Fruit fly (Drosophila melanogaster) whole organism, embryonic: ENCODE data around the gene Ac13E.

Experiments used
- Adf1 ChIP-seq: fragments of 200-800 bp; sonication (Bioruptor generic); IDR thresholded peaks from 2 replicates; pipeline ENCODE4 v1.3.6; 2022; ENCODE audit warnings: missing biosample characterization, missing genetic modification characterization
- Atf-2 ChIP-seq: fragments of 200-800 bp; sonication (Bioruptor generic); optimal IDR thresholded peaks from 2 replicates; lab custom pipeline; 2016; ENCODE audit warnings: missing biosample characterization, missing genetic modification characterization
- BtbVII ChIP-seq: fragments of 200-800 bp; sonication (Bioruptor generic); optimal IDR thresholded peaks from 3 replicates; lab custom pipeline; 2017; ENCODE audit warnings: missing biosample characterization, mild to moderate bottlenecking, missing genetic modification characterization
- Bteb2 ChIP-seq: fragments of 200-800 bp; sonication (Bioruptor generic); optimal IDR thresholded peaks from 2 replicates; lab custom pipeline; 2016; ENCODE audit warnings: missing biosample characterization, missing genetic modification characterization
- CG12299 ChIP-seq: fragments of 200-800 bp; sonication (Bioruptor generic); optimal IDR thresholded peaks from 2 replicates; lab custom pipeline; 2018; ENCODE audit warnings: missing biosample characterization, mild to moderate bottlenecking, missing genetic modification characterization
- CG13424 ChIP-seq: fragments of 200-800 bp; sonication (Bioruptor generic); optimal IDR thresholded peaks from 2 replicates; lab custom pipeline; 2019; ENCODE audit warnings: missing biosample characterization, mild to moderate bottlenecking, missing genetic modification characterization, moderate library complexity
- CG13894 ChIP-seq: fragments of 200-800 bp; sonication (Bioruptor generic); optimal IDR thresholded peaks from 3 replicates; lab custom pipeline; 2018; ENCODE audit warnings: missing biosample characterization, mild to moderate bottlenecking, missing genetic modification characterization, moderate library complexity
- CG14050 ChIP-seq: fragments of 200-800 bp; sonication (Bioruptor generic); IDR thresholded peaks from 3 replicates; pipeline ENCODE4 v1.3.6; 2022; ENCODE audit warnings: missing biosample characterization, missing genetic modification characterization
- CG14860 ChIP-seq: fragments of 200-800 bp; sonication (Bioruptor generic); IDR thresholded peaks from 3 replicates; pipeline ENCODE4 v1.3.6; 2022; ENCODE audit warnings: missing biosample characterization, missing genetic modification characterization; ENCODE audit not compliant: partially characterized antibody
- CG15479 ChIP-seq: fragments of 200-800 bp; sonication (Bioruptor generic); optimal IDR thresholded peaks from 3 replicates; lab custom pipeline; 2019; ENCODE audit warnings: missing biosample characterization, mild to moderate bottlenecking, missing genetic modification characterization, moderate library complexity
- CG17186 ChIP-seq: fragments of 200-800 bp; sonication (Bioruptor generic); optimal IDR thresholded peaks from 3 replicates; lab custom pipeline; 2017; ENCODE audit warnings: missing biosample characterization, missing genetic modification reagents, missing genetic modification characterization
- CG17385 ChIP-seq: fragments of 200-800 bp; sonication (Bioruptor generic); optimal IDR thresholded peaks from 3 replicates; lab custom pipeline; 2018; ENCODE audit warnings: missing biosample characterization, mild to moderate bottlenecking, missing genetic modification characterization
- CG17568 ChIP-seq: fragments of 200-800 bp; sonication (Bioruptor generic); optimal IDR thresholded peaks from 2 replicates; lab custom pipeline; 2018; ENCODE audit warnings: missing biosample characterization, mild to moderate bottlenecking, missing genetic modification characterization, moderate library complexity
- CG2120 ChIP-seq: fragments of 200-800 bp; sonication (Bioruptor generic); optimal IDR thresholded peaks from 3 replicates; lab custom pipeline; 2016; ENCODE audit warnings: missing biosample characterization, missing genetic modification characterization
- CG3281 ChIP-seq: fragments of 200-800 bp; sonication (Bioruptor generic); optimal IDR thresholded peaks from 3 replicates; lab custom pipeline; 2017; ENCODE audit warnings: missing biosample characterization, mild to moderate bottlenecking, missing genetic modification characterization
- CG3995 ChIP-seq: fragments of 200-800 bp; sonication (Bioruptor generic); optimal IDR thresholded peaks from 3 replicates; lab custom pipeline; 2016; ENCODE audit warnings: missing biosample characterization, missing genetic modification characterization
- CG4617 ChIP-seq: fragments of 200-800 bp; sonication (Bioruptor generic); optimal IDR thresholded peaks from 3 replicates; lab custom pipeline; 2016; ENCODE audit warnings: missing biosample characterization, missing genetic modification characterization, borderline replicate concordance
- CG6254 ChIP-seq: fragments of 200-800 bp; sonication (Bioruptor generic); optimal IDR thresholded peaks from 3 replicates; lab custom pipeline; 2017; ENCODE audit warnings: mild to moderate bottlenecking, missing biosample characterization, missing genetic modification reagents, missing genetic modification characterization
- CG8388 ChIP-seq: fragments of 200-800 bp; sonication (Bioruptor generic); optimal IDR thresholded peaks from 2 replicates; lab custom pipeline; 2019; ENCODE audit warnings: missing biosample characterization, mild to moderate bottlenecking, missing genetic modification characterization, moderate library complexity
- CrebB ChIP-seq: fragments of 200-800 bp; sonication (Bioruptor generic); optimal IDR thresholded peaks from 3 replicates; lab custom pipeline; 2018; ENCODE audit warnings: missing biosample characterization, mild to moderate bottlenecking, missing genetic modification characterization
- Ets65A ChIP-seq: fragments of 200-800 bp; sonication (Bioruptor generic); peaks from one replicate; lab custom pipeline; 2016; ENCODE audit warnings: missing biosample characterization, missing genetic modification characterization
- Hr3 ChIP-seq: fragments of 200-800 bp; sonication (Bioruptor generic); optimal IDR thresholded peaks from 3 replicates; lab custom pipeline; 2016; ENCODE audit warnings: missing biosample characterization, missing genetic modification characterization
- Lim3 ChIP-seq: fragments of 200-800 bp; sonication (Bioruptor generic); IDR thresholded peaks from 2 replicates; pipeline ENCODE4 v1.3.6; 2022; ENCODE audit warnings: missing biosample characterization, missing genetic modification characterization
- Mrtf ChIP-seq: fragments of 200-800 bp; sonication (Bioruptor generic); IDR thresholded peaks from 3 replicates; pipeline ENCODE4 v1.3.6; 2022; ENCODE audit warnings: missing biosample characterization, missing genetic modification characterization
- Nf-YB ChIP-seq: fragments of 200-800 bp; sonication (Bioruptor generic); optimal IDR thresholded peaks from 3 replicates; lab custom pipeline; 2019; ENCODE audit warnings: missing biosample characterization, mild to moderate bottlenecking, missing genetic modification characterization, moderate library complexity
- Nf-YC ChIP-seq: fragments of 200-800 bp; optimal IDR thresholded peaks from 3 replicates; lab custom pipeline; 2019; ENCODE audit warnings: missing biosample characterization, mild to moderate bottlenecking, missing genetic modification characterization, moderate library complexity
- Oaz ChIP-seq: fragments of 200-800 bp; sonication (Bioruptor generic); IDR thresholded peaks from 2 replicates; pipeline ENCODE4 v1.3.6; 2022; ENCODE audit warnings: missing biosample characterization, missing genetic modification characterization
- Tbp ChIP-seq: fragments of >200 bp; optimal IDR thresholded peaks from 2 replicates; lab custom pipeline; 2018; ENCODE audit warnings: missing biosample characterization, missing genetic modification characterization
- Trl ChIP-seq, 3 experiments: fragments of >200 bp in 2 of 3; fragments of 200-800 bp in 1 of 3; sonication (Bioruptor generic) in 1 of 3; optimal IDR thresholded peaks; 2 replicates in 1 of 3; 3 replicates in 2 of 3; lab custom pipeline; 2016 to 2017; ENCODE audit warnings: missing biosample characterization in 1 of 3, missing genetic modification characterization in 1 of 3
- Usf ChIP-seq: fragments of 200-800 bp; sonication (Bioruptor generic); optimal IDR thresholded peaks from 2 replicates; lab custom pipeline; 2017; ENCODE audit warnings: missing genotype, missing biosample characterization, missing genetic modification characterization
- aop ChIP-seq: fragments of 200-800 bp; sonication (Bioruptor generic); IDR thresholded peaks from 2 replicates; pipeline ENCODE4 v1.3.6; 2022; ENCODE audit warnings: missing biosample characterization, missing genetic modification characterization
- ap ChIP-seq: fragments of 200-800 bp; sonication (Bioruptor generic); IDR thresholded peaks from 2 replicates; pipeline ENCODE4 v1.3.6; 2022; ENCODE audit warnings: missing biosample characterization, missing genetic modification characterization
- bigmax ChIP-seq: fragments of 200-800 bp; sonication (Bioruptor generic); optimal IDR thresholded peaks from 2 replicates; lab custom pipeline; 2018; ENCODE audit warnings: missing biosample characterization, mild to moderate bottlenecking, missing genetic modification characterization
- btn ChIP-seq: fragments of 200-800 bp; sonication (Bioruptor generic); optimal IDR thresholded peaks from 2 replicates; lab custom pipeline; 2016; ENCODE audit warnings: missing biosample characterization, missing genetic modification characterization
- chif ChIP-seq, 2 experiments: fragments of 200-800 bp; sonication (Bioruptor generic); optimal IDR thresholded peaks; 3 replicates each; lab custom pipeline; 2016; ENCODE audit warnings: missing biosample characterization in 2 of 2, missing genetic modification characterization in 2 of 2
- ci ChIP-seq: fragments of 200-800 bp; sonication (Bioruptor generic); IDR thresholded peaks from 3 replicates; pipeline ENCODE4 v1.3.6; 2022; ENCODE audit warnings: missing biosample characterization, missing genetic modification characterization
- croc ChIP-seq: fragments of 200-800 bp; sonication (Bioruptor generic); conservative IDR thresholded peaks from 3 replicates; pipeline ENCODE4 v1.3.6; 2022; ENCODE audit warnings: missing biosample characterization, missing genetic modification characterization
- emc ChIP-seq: fragments of 200-800 bp; sonication (Bioruptor generic); optimal IDR thresholded peaks from 2 replicates; lab custom pipeline; 2016; ENCODE audit warnings: missing biosample characterization, missing genetic modification characterization
- esg ChIP-seq: fragments of 200-800 bp; sonication (Bioruptor generic); conservative IDR thresholded peaks from 2 replicates; pipeline ENCODE4 v1.3.6; 2022; ENCODE audit warnings: missing biosample characterization, missing genetic modification characterization
- fd3F ChIP-seq: fragments of 200-800 bp; sonication (Bioruptor generic); optimal IDR thresholded peaks from 2 replicates; lab custom pipeline; 2018; ENCODE audit warnings: missing biosample characterization, mild to moderate bottlenecking, missing genetic modification characterization, moderate library complexity
- fu2 ChIP-seq: fragments of 200-800 bp; sonication (Bioruptor generic); optimal IDR thresholded peaks from 2 replicates; lab custom pipeline; 2016; ENCODE audit warnings: missing biosample characterization, missing genetic modification characterization
- grn ChIP-seq: fragments of 200-800 bp; sonication (Bioruptor generic); optimal IDR thresholded peaks from 3 replicates; lab custom pipeline; 2017; ENCODE audit warnings: missing biosample characterization, missing genetic modification characterization
- ken ChIP-seq: fragments of 200-800 bp; sonication (Bioruptor generic); IDR thresholded peaks from 3 replicates; pipeline ENCODE4 v1.3.6; 2022; ENCODE audit warnings: missing biosample characterization, missing genetic modification characterization
- maf-S ChIP-seq: fragments of 200-800 bp; sonication (Bioruptor generic); optimal IDR thresholded peaks from 2 replicates; lab custom pipeline; 2016; ENCODE audit warnings: missing biosample characterization, missing genetic modification characterization
- odd ChIP-seq: fragments of 200-800 bp; sonication (Bioruptor generic); optimal IDR thresholded peaks from 2 replicates; lab custom pipeline; 2017; ENCODE audit warnings: missing biosample characterization, mild to moderate bottlenecking, missing genetic modification characterization
- sd ChIP-seq: fragments of 200-800 bp; sonication (Bioruptor generic); optimal IDR thresholded peaks from 3 replicates; lab custom pipeline; 2018; ENCODE audit warnings: missing biosample characterization, mild to moderate bottlenecking, missing genetic modification characterization, moderate library complexity
- sisA ChIP-seq: fragments of 200-800 bp; sonication (Bioruptor generic); IDR thresholded peaks from 2 replicates; pipeline ENCODE4 v1.3.6; 2022; ENCODE audit warnings: missing biosample characterization, missing genetic modification characterization
- sr ChIP-seq: fragments of 200-800 bp; sonication (Bioruptor generic); IDR thresholded peaks from 3 replicates; pipeline ENCODE4 v1.3.6; 2022; ENCODE audit warnings: missing biosample characterization, missing genetic modification characterization
- toy ChIP-seq: fragments of 200-800 bp; sonication (Bioruptor generic); IDR thresholded peaks from 2 replicates; pipeline ENCODE4 v1.3.6; 2022; ENCODE audit warnings: missing biosample characterization, missing genetic modification characterization
- vfl ChIP-seq: fragments of 200-800 bp; sonication (Bioruptor generic); optimal IDR thresholded peaks from 2 replicates; lab custom pipeline; 2016; ENCODE audit warnings: missing biosample characterization, missing genetic modification characterization
- zfh1 ChIP-seq: fragments of 200-800 bp; sonication (Bioruptor generic); IDR thresholded peaks from 3 replicates; pipeline ENCODE4 v1.3.6; 2022; ENCODE audit warnings: missing biosample characterization, missing genetic modification characterization

The Ac13E gene

DNA sequence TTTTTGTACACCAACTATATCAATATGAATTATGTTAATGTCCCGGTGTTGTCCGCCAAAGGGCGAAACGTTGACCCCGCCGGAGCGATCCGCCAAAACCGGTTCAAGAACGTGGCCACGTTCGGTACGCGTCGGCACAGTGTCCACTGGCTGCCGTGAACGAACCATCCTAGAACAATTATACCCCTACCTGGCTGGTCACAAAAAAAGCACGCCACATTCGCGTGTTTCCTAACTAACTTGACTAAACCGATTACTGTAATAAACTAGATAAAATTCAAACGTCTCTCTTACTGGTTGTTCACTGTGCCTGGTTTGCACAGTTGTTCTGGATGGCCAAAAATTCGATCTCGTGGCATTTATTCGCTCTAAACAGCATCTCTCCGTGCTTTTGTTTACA lies 25.5 kb upstream of the Ac13E start (continued):
- TF ChIP-seq vfl (GFP tag; lab: Kevin White, UChicago) (peak; percentile 72), fd3F (GFP tag; lab: Kevin White, UChicago) (peak; percentile 89), Atf-2 (GFP tag; lab: Kevin White, UChicago) (peak; percentile 83), CG13424 (tag; lab: Kevin White, UChicago) (peak; percentile 88), ci (GFP tag; lab: Robert Waterston, UW) (peak; percentile 96), odd (peak; percentile 88), btn (peak; percentile 64), sr (GFP tag; lab: Robert Waterston, UW) (peak; percentile 63; the same call in 1 of the 3 replicates), Ets65A (GFP tag; lab: Kevin White, UChicago) (peak; percentile 97), fu2 (GFP tag; lab: Kevin White, UChicago) (peak; percentile 83), croc (GFP tag; lab: Robert Waterston, UW) (peak; percentile 73), BtbVII (GFP tag; lab: Kevin White, UChicago) (peak; percentile 85), sisA (GFP tag; lab: Robert Waterston, UW) (peak; percentile 92), Trl (optimal IDR thresholded peaks at IDR 0.05; lab: Kevin White, UChicago) (no peak), Trl (GFP tag; optimal IDR thresholded peaks at IDR 0.05; lab: Kevin White, UChicago) (peak; percentile 93), Lim3 (GFP tag; lab: Robert Waterston, UW) (peak; percentile 39; the same call in 1 of the 2 replicates), CG14860 (GFP tag; lab: Robert Waterston, UW) (no peak), CG17385 (peak; percentile 87), Oaz (GFP tag; lab: Robert Waterston, UW) (peak; percentile 89), Tbp (GFP tag; lab: Kevin White, UChicago) (no peak), CG3281 (GFP tag; lab: Kevin White, UChicago) (peak; percentile 92), CG3995 (peak; percentile 74), CG17186 (GFP tag; lab: Kevin White, UChicago) (peak; percentile 52), Nf-YC (tag; lab: Kevin White, UChicago) (peak; percentile 66), esg (GFP tag; lab: Robert Waterston, UW) (peak; percentile 92), Hr3 (GFP tag; lab: Kevin White, UChicago) (peak; percentile 83), Mrtf (GFP tag; lab: Robert Waterston, UW) (peak; percentile 93), CG6254 (peak; percentile 82), sd (tag; lab: Kevin White, UChicago) (peak; percentile 81), CG17568 (no peak), Nf-YB (GFP tag; lab: Kevin White, UChicago) (peak; percentile 67), maf-S (GFP tag; lab: Kevin White, UChicago) (peak; percentile 87), Bteb2 (GFP tag; lab: Kevin White, UChicago) (peak; percentile 90), CG4617 (GFP tag; lab: Kevin White, UChicago) (peak; percentile 70), chif (GFP tag; optimal IDR thresholded peaks at IDR 0.05; lab: Kevin White, UChicago) (peak; percentile 90 to 92), CG13894 (peak; percentile 87), grn (GFP tag; lab: Kevin White, UChicago) (no peak), bigmax (GFP tag; lab: Kevin White, UChicago) (peak; percentile 34), ken (GFP tag; lab: Robert Waterston, UW) (peak; percentile 91), CG8388 (GFP tag; lab: Kevin White, UChicago) (peak; percentile 79), Adf1 (GFP tag; lab: Robert Waterston, UW) (peak; percentile 78), CG14050 (GFP tag; lab: Robert Waterston, UW) (peak; percentile 86), CrebB (tag; lab: Kevin White, UChicago) (peak; percentile 92), zfh1 (GFP tag; lab: Robert Waterston, UW) (peak; percentile 93), CG12299 (tag; lab: Kevin White, UChicago) (peak; percentile 82), CG15479 (peak; percentile 0), ap (GFP tag; lab: Robert Waterston, UW) (peak; percentile 87), Usf (peak; percentile 80), emc (peak; percentile 80), CG2120 (GFP tag; lab: Kevin White, UChicago) (peak; percentile 96), aop (GFP tag; lab: Robert Waterston, UW) (peak; percentile 80; the same call in 1 of the 2 replicates), toy (GFP tag; lab: Robert Waterston, UW) (peak; percentile 78)
